Fruit fly (Drosophila melanogaster) whole organism, embryonic: ENCODE results near the gene kraken.

Source experiments
- Asciz ChIP-seq: fragments of 200-800 bp; sonication (Bioruptor generic); optimal IDR thresholded peaks from 2 replicates; lab custom pipeline; 2017; ENCODE audit warnings: missing biosample characterization, mild to moderate bottlenecking, missing genetic modification characterization, missing genetic modification reagents
- CG10274 ChIP-seq: fragments of 200-800 bp; sonication (Bioruptor generic); optimal IDR thresholded peaks from 3 replicates; lab custom pipeline; 2017; ENCODE audit warnings: missing biosample characterization, mild to moderate bottlenecking, missing genetic modification characterization
- CG10543 ChIP-seq: fragments of 200-800 bp; sonication (Bioruptor generic); optimal IDR thresholded peaks from 3 replicates; lab custom pipeline; 2017; ENCODE audit warnings: missing biosample characterization, mild to moderate bottlenecking, missing genetic modification characterization, moderate library complexity
- CG11247 ChIP-seq: fragments of 200-800 bp; sonication (Bioruptor generic); IDR thresholded peaks from 2 replicates; pipeline ENCODE4 v1.3.6; 2022; ENCODE audit warnings: missing biosample characterization, missing genetic modification characterization
- CG11504 ChIP-seq: fragments of 200-800 bp; sonication (Bioruptor generic); optimal IDR thresholded peaks from 3 replicates; lab custom pipeline; 2019; ENCODE audit warnings: missing biosample characterization, mild to moderate bottlenecking, missing genetic modification characterization, moderate library complexity
- CG14014 ChIP-seq: fragments of 200-800 bp; sonication (Bioruptor generic); IDR thresholded peaks from 2 replicates; pipeline ENCODE4 v1.3.6; 2022; ENCODE audit warnings: missing biosample characterization, missing genetic modification characterization
- CG14860 ChIP-seq: fragments of 200-800 bp; sonication (Bioruptor generic); IDR thresholded peaks from 3 replicates; pipeline ENCODE4 v1.3.6; 2022; ENCODE audit warnings: missing biosample characterization, missing genetic modification characterization; ENCODE audit not compliant: partially characterized antibody
- CG1529 ChIP-seq: fragments of 200-800 bp; sonication (Bioruptor generic); optimal IDR thresholded peaks from 3 replicates; lab custom pipeline; 2018; ENCODE audit warnings: missing biosample characterization, missing genetic modification characterization
- CG31388 ChIP-seq: fragments of 200-800 bp; sonication (Bioruptor generic); optimal IDR thresholded peaks from 2 replicates; lab custom pipeline; 2016; ENCODE audit warnings: missing biosample characterization, missing genetic modification characterization
- CG32532 ChIP-seq: fragments of 200-800 bp; sonication (Bioruptor generic); IDR thresholded peaks from 2 replicates; pipeline ENCODE4 v1.3.6; 2022; ENCODE audit warnings: missing biosample characterization, missing genetic modification characterization
- CG3847 ChIP-seq: fragments of 200-800 bp; sonication (Bioruptor generic); IDR thresholded peaks from 2 replicates; pipeline ENCODE4 v1.3.6; 2022; ENCODE audit warnings: missing biosample characterization, missing genetic modification characterization
- CG4820 ChIP-seq: fragments of 200-800 bp; sonication (Bioruptor generic); optimal IDR thresholded peaks from 3 replicates; lab custom pipeline; 2016; ENCODE audit warnings: missing biosample characterization, missing genetic modification characterization
- CG6272 ChIP-seq: fragments of 200-800 bp; sonication (Bioruptor generic); IDR thresholded peaks from 2 replicates; pipeline ENCODE4 v1.3.6; 2022; ENCODE audit warnings: missing biosample characterization, missing genetic modification characterization
- CG6791 ChIP-seq: fragments of 200-800 bp; sonication (Bioruptor generic); IDR thresholded peaks from 3 replicates; pipeline ENCODE4 v1.3.6; 2022; ENCODE audit warnings: missing biosample characterization, missing genetic modification characterization; ENCODE audit not compliant: partially characterized antibody
- CG7357 ChIP-seq: fragments of 200-800 bp; sonication (Bioruptor generic); IDR thresholded peaks from 3 replicates; pipeline ENCODE4 v1.3.6; 2022; ENCODE audit warnings: missing biosample characterization, missing genetic modification characterization
- CG7839 ChIP-seq: fragments of 200-800 bp; sonication (Bioruptor generic); optimal IDR thresholded peaks from 3 replicates; lab custom pipeline; 2018; ENCODE audit warnings: missing biosample characterization, mild to moderate bottlenecking, missing genetic modification characterization, moderate library complexity
- CG7928 ChIP-seq: fragments of 200-800 bp; sonication (Bioruptor generic); optimal IDR thresholded peaks from 2 replicates; lab custom pipeline; 2017; ENCODE audit warnings: missing biosample characterization, mild to moderate bottlenecking, missing genetic modification characterization
- CTCF ChIP-seq: fragments of 200-800 bp; sonication (Bioruptor generic); optimal IDR thresholded peaks from 2 replicates; lab custom pipeline; 2017; ENCODE audit warnings: missing biosample characterization, mild to moderate bottlenecking, missing genetic modification characterization, moderate library complexity
- CkIIα-i1 ChIP-seq: fragments of 200-800 bp; sonication (Bioruptor generic); IDR thresholded peaks from 2 replicates; pipeline ENCODE4 v1.3.6; 2022; ENCODE audit warnings: missing biosample characterization, missing genetic modification characterization
- Fer1 ChIP-seq: fragments of 200-800 bp; sonication (Bioruptor generic); optimal IDR thresholded peaks from 2 replicates; lab custom pipeline; 2017; ENCODE audit warnings: missing biosample characterization, mild to moderate bottlenecking, missing genetic modification characterization
- HLHmδ ChIP-seq: fragments of 200-800 bp; sonication (Bioruptor generic); optimal IDR thresholded peaks from 2 replicates; lab custom pipeline; 2018; ENCODE audit warnings: missing biosample characterization, mild to moderate bottlenecking, missing genetic modification characterization, moderate library complexity
- MESR4 ChIP-seq: fragments of 200-800 bp; sonication (Bioruptor generic); optimal IDR thresholded peaks from 2 replicates; lab custom pipeline; 2018; ENCODE audit warnings: missing biosample characterization, mild to moderate bottlenecking, missing genetic modification characterization, moderate library complexity
- Mad ChIP-seq: fragments of 200-800 bp; sonication (Bioruptor generic); optimal IDR thresholded peaks from 2 replicates; lab custom pipeline; 2016; ENCODE audit warnings: missing biosample characterization, missing genetic modification characterization
- Max ChIP-seq: fragments of 200-800 bp; sonication (Bioruptor generic); optimal IDR thresholded peaks from 2 replicates; lab custom pipeline; 2016; ENCODE audit warnings: missing biosample characterization, mild to moderate bottlenecking, missing genetic modification characterization
- NfI ChIP-seq: fragments of 200-800 bp; sonication (Bioruptor generic); optimal IDR thresholded peaks from 3 replicates; lab custom pipeline; 2018; ENCODE audit warnings: missing biosample characterization, mild to moderate bottlenecking, missing genetic modification characterization, moderate library complexity
- Oaz ChIP-seq: fragments of 200-800 bp; sonication (Bioruptor generic); IDR thresholded peaks from 2 replicates; pipeline ENCODE4 v1.3.6; 2022; ENCODE audit warnings: missing biosample characterization, missing genetic modification characterization
- Opbp ChIP-seq: fragments of 200-800 bp; sonication (Bioruptor generic); IDR thresholded peaks from 3 replicates; pipeline ENCODE4 v1.3.6; 2022; ENCODE audit warnings: missing biosample characterization, missing genetic modification characterization; ENCODE audit not compliant: partially characterized antibody
- Pdp1 ChIP-seq, 2 experiments: fragments of 200-800 bp; sonication (Bioruptor generic); optimal IDR thresholded peaks; 3 replicates each; lab custom pipeline; 2016; ENCODE audit warnings: missing biosample characterization in 2 of 2, missing genetic modification characterization in 2 of 2, mild to moderate bottlenecking in 1 of 2, moderate library complexity in 1 of 2
- Rfx ChIP-seq: fragments of 200-800 bp; sonication (Bioruptor generic); IDR thresholded peaks from 2 replicates; pipeline ENCODE4 v1.3.6; 2022; ENCODE audit warnings: missing biosample characterization, missing genetic modification characterization
- Rx ChIP-seq: fragments of 200-800 bp; sonication (Bioruptor generic); IDR thresholded peaks from 2 replicates; pipeline ENCODE4 v1.3.6; 2022; ENCODE audit warnings: missing biosample characterization, missing genetic modification characterization
- Ssrp ChIP-seq: fragments of 200-800 bp; sonication (Bioruptor generic); optimal IDR thresholded peaks from 2 replicates; lab custom pipeline; 2018; ENCODE audit warnings: missing biosample characterization, mild to moderate bottlenecking, missing genetic modification characterization, moderate library complexity
- Tbp ChIP-seq: fragments of >200 bp; optimal IDR thresholded peaks from 2 replicates; lab custom pipeline; 2018; ENCODE audit warnings: missing biosample characterization, missing genetic modification characterization
- Vsx1 ChIP-seq: fragments of 200-800 bp; sonication (Bioruptor generic); optimal IDR thresholded peaks from 2 replicates; lab custom pipeline; 2017; ENCODE audit warnings: missing biosample characterization, mild to moderate bottlenecking, missing genetic modification characterization, missing genetic modification reagents
- bbx ChIP-seq: fragments of 200-800 bp; sonication (Bioruptor generic); IDR thresholded peaks from 2 replicates; pipeline ENCODE4 v1.3.6; 2022; ENCODE audit warnings: missing biosample characterization, missing genetic modification characterization; ENCODE audit not compliant: partially characterized antibody
- bsh ChIP-seq, 2 experiments: fragments of 200-800 bp; sonication (Bioruptor generic); optimal IDR thresholded peaks; 2 replicates each; lab custom pipeline; 2017 to 2018; ENCODE audit warnings: mild to moderate bottlenecking in 2 of 2, missing biosample characterization in 2 of 2, missing genetic modification characterization in 2 of 2, moderate library complexity in 1 of 2
- croc ChIP-seq: fragments of 200-800 bp; sonication (Bioruptor generic); conservative IDR thresholded peaks from 3 replicates; pipeline ENCODE4 v1.3.6; 2022; ENCODE audit warnings: missing biosample characterization, missing genetic modification characterization
- grau ChIP-seq: fragments of 200-800 bp; optimal IDR thresholded peaks from 3 replicates; lab custom pipeline; 2019; ENCODE audit warnings: missing biosample characterization, mild to moderate bottlenecking, missing genetic modification characterization, moderate library complexity
- grn ChIP-seq: fragments of 200-800 bp; sonication (Bioruptor generic); optimal IDR thresholded peaks from 3 replicates; lab custom pipeline; 2017; ENCODE audit warnings: missing biosample characterization, missing genetic modification characterization
- hth ChIP-seq: fragments of >200 bp; optimal IDR thresholded peaks from 2 replicates; lab custom pipeline; 2017; ENCODE audit warnings: inconsistent platforms
- ind ChIP-seq: fragments of 200-800 bp; sonication (Bioruptor generic); optimal IDR thresholded peaks from 3 replicates; lab custom pipeline; 2016; ENCODE audit warnings: missing biosample characterization, missing genetic modification characterization
- lilli ChIP-seq: fragments of 200-800 bp; sonication (Bioruptor generic); optimal IDR thresholded peaks from 3 replicates; lab custom pipeline; 2016; ENCODE audit warnings: missing biosample characterization, missing genetic modification characterization
- nom ChIP-seq: fragments of 200-800 bp; sonication (Bioruptor generic); optimal IDR thresholded peaks from 2 replicates; lab custom pipeline; 2017; ENCODE audit warnings: missing biosample characterization, missing genetic modification characterization, mild to moderate bottlenecking, moderate library complexity, missing genetic modification reagents
- run ChIP-seq: fragments of 200-800 bp; sonication (Bioruptor generic); optimal IDR thresholded peaks from 3 replicates; lab custom pipeline; 2018; ENCODE audit warnings: missing biosample characterization, mild to moderate bottlenecking, missing genetic modification characterization
- salm ChIP-seq: fragments of 200-800 bp; sonication (Bioruptor generic); optimal IDR thresholded peaks from 2 replicates; lab custom pipeline; 2018; ENCODE audit warnings: missing biosample characterization, mild to moderate bottlenecking, missing genetic modification characterization
- sim ChIP-seq: fragments of 200-800 bp; sonication (Bioruptor generic); IDR thresholded peaks from 2 replicates; pipeline ENCODE4 v1.3.6; 2022; ENCODE audit warnings: missing biosample characterization, missing genetic modification characterization
- slbo ChIP-seq: fragments of 200-800 bp; sonication (Bioruptor generic); IDR thresholded peaks from 2 replicates; pipeline ENCODE4 v1.3.6; 2022; ENCODE audit warnings: missing biosample characterization, missing genetic modification characterization
- stc ChIP-seq: fragments of 200-800 bp; sonication (Bioruptor generic); IDR thresholded peaks from 2 replicates; pipeline ENCODE4 v1.3.6; 2022; ENCODE audit warnings: missing biosample characterization, missing genetic modification characterization
- stwl ChIP-seq: fragments of 200-800 bp; sonication (Bioruptor generic); optimal IDR thresholded peaks from 3 replicates; lab custom pipeline; 2018; ENCODE audit warnings: missing biosample characterization, mild to moderate bottlenecking, missing genetic modification characterization, moderate library complexity
- ttk ChIP-seq: fragments of 200-800 bp; sonication (Bioruptor generic); IDR thresholded peaks from 2 replicates; pipeline ENCODE4 v2.1.2; 2022; ENCODE audit warnings: missing biosample characterization, missing genetic modification characterization
- wdn ChIP-seq: fragments of 200-800 bp; sonication (Bioruptor generic); IDR thresholded peaks from 2 replicates; pipeline ENCODE4 v1.3.6; 2022; ENCODE audit warnings: missing biosample characterization, missing genetic modification characterization
- zen2 ChIP-seq: fragments of 200-800 bp; sonication (Bioruptor generic); IDR thresholded peaks from 3 replicates; pipeline ENCODE4 v1.3.6; 2022; ENCODE audit warnings: missing biosample characterization, missing genetic modification characterization; ENCODE audit not compliant: partially characterized antibody

The kraken gene

DNA sequence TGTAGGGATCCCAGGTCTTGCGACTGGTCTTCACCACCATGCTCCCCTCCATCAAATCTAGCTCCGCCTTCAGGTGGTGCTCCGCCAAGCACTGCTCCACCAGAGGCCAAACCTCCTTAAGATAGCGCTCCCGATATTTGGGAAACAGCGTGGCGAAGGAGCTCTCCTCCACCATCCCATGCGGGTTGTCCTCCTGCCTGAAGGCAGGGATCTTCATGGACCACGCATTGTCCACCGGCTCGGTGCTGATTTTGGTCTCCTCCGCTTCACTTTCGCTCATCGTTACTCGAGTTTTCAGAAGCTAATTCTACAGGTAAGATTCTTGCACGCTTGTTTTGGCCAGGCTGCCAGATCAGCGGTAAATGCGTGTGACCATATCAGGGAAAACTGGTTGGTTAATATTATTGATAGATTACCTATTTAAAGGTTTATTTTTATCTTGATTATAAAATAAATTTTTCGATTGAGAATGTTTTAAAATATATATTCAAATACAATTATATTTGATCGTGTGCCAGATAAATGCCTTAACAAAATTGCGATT lies 17.0 kb downstream of the kraken start, which contains the start of gene dbe (continued):
- TF ChIP-seq zen2 (GFP tag; lab: Robert Waterston, UW) (no peak), stwl (tag; lab: Kevin White, UChicago) (peak; percentile 24), lilli (GFP tag; lab: Kevin White, UChicago) (peak; percentile 9), CG14014 (GFP tag; lab: Robert Waterston, UW) (peak; percentile 33; the same call in 1 of the 2 replicates), CG7839 (peak; percentile 17), CG3847 (GFP tag; lab: Robert Waterston, UW) (peak; percentile 33), CG10274 (GFP tag; lab: Kevin White, UChicago) (no peak), CkIIα-i1 (GFP tag; lab: Robert Waterston, UW) (no peak), CG10543 (no peak), bbx (GFP tag; lab: Robert Waterston, UW) (0 out of 2 replicates have a peak, but pooled peaks have one; percentile 26), stc (GFP tag; lab: Robert Waterston, UW) (no peak), Tbp (no peak), CG7357 (GFP tag; lab: Robert Waterston, UW) (no peak), CG7928 (GFP tag; lab: Kevin White, UChicago) (no peak), wdn (no peak), HLHmδ (GFP tag; lab: Kevin White, UChicago) (no peak), CTCF (no peak), Ssrp (no peak), grn (GFP tag; lab: Kevin White, UChicago) (no peak), CG32532 (GFP tag; lab: Robert Waterston, UW) (0 out of 2 replicates have a peak, but pooled peaks have one; percentile 18), Vsx1 (GFP tag; lab: Kevin White, UChicago) (peak; percentile 30), croc (GFP tag; lab: Robert Waterston, UW) (no peak), CG1529 (no peak), Max (peak; percentile 51), ind (peak; percentile 36), grau (tag; lab: Kevin White, UChicago) (peak; percentile 37), sim (GFP tag; lab: Robert Waterston, UW) (no peak), CG11504 (tag; lab: Kevin White, UChicago) (peak; percentile 24), hth (lab: Kevin White, UChicago) (no peak), Rfx (peak; percentile 45), Mad (GFP tag; lab: Kevin White, UChicago) (peak; percentile 3), bsh (GFP tag; optimal IDR thresholded peaks at IDR 0.05; lab: Kevin White, UChicago) (no peak), slbo (GFP tag; lab: Robert Waterston, UW) (peak; percentile 66), CG4820 (GFP tag; lab: Kevin White, UChicago) (no peak), ttk (GFP tag; lab: Robert Waterston, UW) (no peak), CG31388 (GFP tag; lab: Kevin White, UChicago) (no peak), Opbp (GFP tag; lab: Robert Waterston, UW) (peak; percentile 42; the same call in 1 of the 3 replicates), Pdp1 (GFP tag; optimal IDR thresholded peaks at IDR 0.05; lab: Kevin White, UChicago) (no peak), CG14860 (GFP tag; lab: Robert Waterston, UW) (no peak), Rx (no peak), Oaz (GFP tag; lab: Robert Waterston, UW) (no peak), run (tag; lab: Kevin White, UChicago) (no peak), CG6272 (GFP tag; lab: Robert Waterston, UW) (no peak), NfI (GFP tag; lab: Kevin White, UChicago) (peak; percentile 15), salm (tag; lab: Kevin White, UChicago) (no peak), CG6791 (GFP tag; lab: Robert Waterston, UW) (peak; percentile 53; the same call in 1 of the 3 replicates), nom (GFP tag; lab: Kevin White, UChicago) (no peak), Fer1 (no peak), CG11247 (GFP tag; lab: Robert Waterston, UW) (no peak), Asciz (GFP tag; lab: Kevin White, UChicago) (no peak), MESR4 (GFP tag; lab: Kevin White, UChicago) (peak; percentile 84)
